Worm (Caenorhabditis elegans): ENCODE data around the gene F10C1.9.
A peak's percentile ranks its signal among the peaks of the same experiment; 100 is the strongest.

The F10C1.9 gene

ce11 chrII:5779866-5780265 is 34.8 kb upstream of the F10C1.9 start:
- TF ChIP-seq nhr-77 (tag; optimal IDR thresholded peaks at IDR 0.05) (no peak), ceh-63 (GFP tag; optimal IDR thresholded peaks at IDR 0.05) (peak; percentile 9), lsy-2 (tag; optimal IDR thresholded peaks at IDR 0.05) (peak; percentile 10 to 53), nhr-19 (GFP tag; conservative IDR thresholded peaks at IDR 0.05) (peak; percentile 17; the same call in 1 of the 2 replicates), mep-1 (tag; optimal IDR thresholded peaks at IDR 0.05) (peak; percentile 52), C16A3.4 (tag; optimal IDR thresholded peaks at IDR 0.05) (no peak), tbx-2 (tag; optimal IDR thresholded peaks at IDR 0.05) (peak; percentile 28), snu-23 (GFP tag; optimal IDR thresholded peaks at IDR 0.05) (peak; percentile 48), ceh-82 (tag; optimal IDR thresholded peaks at IDR 0.05) (peak in 2 of 3 experiments; percentile 22 to 55), nhr-85 (tag) (no peak), lin-35 (GFP tag; optimal IDR thresholded peaks at IDR 0.05) (peak in 1 of 2 experiments; percentile 8), ceh-88 (GFP tag; IDR thresholded peaks at IDR 0.05) (no peak), swsn-7 (tag; optimal IDR thresholded peaks at IDR 0.05) (peak; percentile 38), lin-14 (GFP tag; optimal IDR thresholded peaks at IDR 0.05) (peak; percentile 88), C04F5.9 (tag; optimal IDR thresholded peaks at IDR 0.05) (no peak), nhr-71 (tag; optimal IDR thresholded peaks at IDR 0.05) (peak; percentile 51), xbp-1 (tag; optimal IDR thresholded peaks at IDR 0.05) (peak; percentile 31), fkh-8 (tag; optimal IDR thresholded peaks at IDR 0.05) (peak; percentile 47), fos-1 (tag; optimal IDR thresholded peaks at IDR 0.05) (peak; percentile 34), dpl-1 (GFP tag; optimal IDR thresholded peaks at IDR 0.05) (peak in 1 of 3 experiments; percentile 3), nhr-47 (tag; optimal IDR thresholded peaks at IDR 0.05) (peak; percentile 51), efl-1 (optimal IDR thresholded peaks at IDR 0.05) (peak; percentile 10 to 44), efl-1 (GFP tag; optimal IDR thresholded peaks at IDR 0.05 in 1 of 2) (no peak), isw-1 (GFP tag; IDR thresholded peaks at IDR 0.05) (0 out of 2 replicates have a peak, but pooled peaks have one; percentile 4), rnt-1 (tag; optimal IDR thresholded peaks at IDR 0.05) (peak; percentile 36), unc-86 (tag; optimal IDR thresholded peaks at IDR 0.05) (peak; percentile 17), pag-3 (tag; optimal IDR thresholded peaks at IDR 0.05; ENCODE audit: borderline replicate concordance, insufficient read depth) (no peak)

ce11 chrII:5777372-5777771 is 32.3 kb upstream of the F10C1.9 start:
- TF ChIP-seq mef-2 (tag; optimal IDR thresholded peaks at IDR 0.05), result no peak
- no peak for TF ChIP-seq lsy-2 (tag; optimal IDR thresholded peaks at IDR 0.05)
- TF ChIP-seq mdl-1 (tag; optimal IDR thresholded peaks at IDR 0.05), result no peak

ce11 chrII:5774879-5775278 is 29.8 kb upstream of the F10C1.9 start:
- TF ChIP-seq nhr-71 (tag; optimal IDR thresholded peaks at IDR 0.05), result peak; percentile 21
- TF ChIP-seq pax-3 (tag; optimal IDR thresholded peaks at IDR 0.05), result peak; percentile 62
- peak; percentile 53 for TF ChIP-seq fkh-8 (tag; optimal IDR thresholded peaks at IDR 0.05)
- no peak for TF ChIP-seq nhr-20 (tag; optimal IDR thresholded peaks at IDR 0.05)
- no peak for TF ChIP-seq ceh-88 (GFP tag; IDR thresholded peaks at IDR 0.05)
- no peak for TF ChIP-seq fkh-10 (GFP tag; optimal IDR thresholded peaks at IDR 0.05)

- no peak for TF ChIP-seq efl-1 (optimal IDR thresholded peaks at IDR 0.05)
- no peak for TF ChIP-seq efl-1 (GFP tag; optimal IDR thresholded peaks at IDR 0.05 in 1 of 2)
- TF ChIP-seq snu-23 (GFP tag; optimal IDR thresholded peaks at IDR 0.05), result no peak
Measured at ce11 chrII:5774120-5774519, 29.0 kb upstream of the F10C1.9 start, which contains the start of the genes dmd-5 and F10C1.1. Gene dmd-5 (minus strand): TSS chrII:5774220. Gene F10C1.1 (plus strand): TSS chrII:5774229.

- peak; percentile 28 for TF ChIP-seq lin-13 (GFP tag; optimal IDR thresholded peaks at IDR 0.05)
- no peak for TF ChIP-seq alr-1 (tag; optimal IDR thresholded peaks at IDR 0.05; ENCODE audit: borderline replicate concordance)
- TF ChIP-seq ztf-4 (tag; optimal IDR thresholded peaks at IDR 0.05), result no peak
- peak; percentile 63 for TF ChIP-seq nhr-20 (tag; optimal IDR thresholded peaks at IDR 0.05)
- no peak for TF ChIP-seq fkh-4 (tag; optimal IDR thresholded peaks at IDR 0.05; ENCODE audit: borderline replicate concordance)
- TF ChIP-seq unc-98 (GFP tag; IDR thresholded peaks at IDR 0.05), result no peak
- no peak for TF ChIP-seq ces-1 (GFP tag; optimal IDR thresholded peaks at IDR 0.05)
- TF ChIP-seq egl-27 (tag; optimal IDR thresholded peaks at IDR 0.05), result no peak
- no peak for TF ChIP-seq egl-13 (tag; optimal IDR thresholded peaks at IDR 0.05)
- TF ChIP-seq efl-1 (optimal IDR thresholded peaks at IDR 0.05), result peak; percentile 38 to 51
- TF ChIP-seq efl-1 (GFP tag; optimal IDR thresholded peaks at IDR 0.05 in 1 of 2), result peak; percentile 24 to 93
- TF ChIP-seq ama-1 (optimal IDR thresholded peaks at IDR 0.05), result no peak
- no peak for TF ChIP-seq pqm-1 (tag; optimal IDR thresholded peaks at IDR 0.05)
- no peak for TF ChIP-seq zag-1 (tag; optimal IDR thresholded peaks at IDR 0.05)
- no peak for TF ChIP-seq irx-1 (tag; optimal IDR thresholded peaks at IDR 0.05)
- peak; percentile 38 for TF ChIP-seq unc-130 (tag; optimal IDR thresholded peaks at IDR 0.05)
- no peak for TF ChIP-seq C04F5.9 (tag; optimal IDR thresholded peaks at IDR 0.05)
- TF ChIP-seq fkh-8 (tag; optimal IDR thresholded peaks at IDR 0.05), result peak; percentile 16
Measured at ce11 chrII:5772547-5773142, 27.6 kb upstream of the F10C1.9 start.
